Fruit fly (Drosophila melanogaster) whole organism, embryonic: ENCODE data around the gene CG1024.

Experiments
- ATbp ChIP-seq: fragments of 200-800 bp; sonication (Bioruptor generic); optimal IDR thresholded peaks from 2 replicates; lab custom pipeline; 2017; ENCODE audit warnings: missing biosample characterization, mild to moderate bottlenecking, missing genetic modification characterization, missing genetic modification reagents
- BEAF-32 ChIP-seq: fragments of 200-800 bp; sonication (Bioruptor generic); optimal IDR thresholded peaks from 3 replicates; lab custom pipeline; 2017; ENCODE audit warnings: missing biosample characterization, missing genetic modification characterization, mild to moderate bottlenecking, moderate library complexity, missing genetic modification reagents
- CG10267 ChIP-seq: fragments of 200-800 bp; sonication (Bioruptor generic); optimal IDR thresholded peaks from 2 replicates; lab custom pipeline; 2018; ENCODE audit warnings: missing biosample characterization, mild to moderate bottlenecking, missing genetic modification characterization, moderate library complexity
- CG10979 ChIP-seq: fragments of 200-800 bp; sonication (Bioruptor generic); optimal IDR thresholded peaks from 2 replicates; lab custom pipeline; 2018; ENCODE audit warnings: missing biosample characterization, mild to moderate bottlenecking, missing genetic modification characterization, moderate library complexity
- CG11560 ChIP-seq: fragments of 200-800 bp; sonication (Bioruptor generic); IDR thresholded peaks from 3 replicates; pipeline ENCODE4 v1.3.6; 2022; ENCODE audit warnings: missing biosample characterization, missing genetic modification characterization
- CG11696 ChIP-seq: fragments of 200-800 bp; sonication (Bioruptor generic); IDR thresholded peaks from 2 replicates; pipeline ENCODE4 v1.3.6; 2022; ENCODE audit warnings: missing biosample characterization, missing genetic modification characterization
- CG12769 ChIP-seq: fragments of 200-800 bp; sonication (Bioruptor generic); optimal IDR thresholded peaks from 2 replicates; lab custom pipeline; 2019; ENCODE audit warnings: missing biosample characterization, mild to moderate bottlenecking, missing genetic modification characterization, moderate library complexity
- CG13296 ChIP-seq: fragments of 200-800 bp; sonication (Bioruptor generic); optimal IDR thresholded peaks from 3 replicates; lab custom pipeline; 2018; ENCODE audit warnings: missing biosample characterization, mild to moderate bottlenecking, missing genetic modification characterization
- CG14050 ChIP-seq: fragments of 200-800 bp; sonication (Bioruptor generic); IDR thresholded peaks from 3 replicates; pipeline ENCODE4 v1.3.6; 2022; ENCODE audit warnings: missing biosample characterization, missing genetic modification characterization
- CG18619 ChIP-seq: fragments of 200-800 bp; sonication (Bioruptor generic); optimal IDR thresholded peaks from 3 replicates; lab custom pipeline; 2017; ENCODE audit warnings: missing biosample characterization, mild to moderate bottlenecking, missing genetic modification characterization
- CG30020 ChIP-seq: fragments of 200-800 bp; optimal IDR thresholded peaks from 2 replicates; lab custom pipeline; 2019; ENCODE audit warnings: missing biosample characterization, mild to moderate bottlenecking, missing genetic modification characterization, moderate library complexity
- CG31388 ChIP-seq: fragments of 200-800 bp; sonication (Bioruptor generic); optimal IDR thresholded peaks from 2 replicates; lab custom pipeline; 2016; ENCODE audit warnings: missing biosample characterization, missing genetic modification characterization
- CG32767 ChIP-seq: fragments of 200-800 bp; sonication (Bioruptor generic); IDR thresholded peaks from 2 replicates; pipeline ENCODE4 v1.3.6; 2022; ENCODE audit warnings: missing biosample characterization, missing genetic modification characterization
- CG33213 ChIP-seq: fragments of 200-800 bp; sonication (Bioruptor generic); optimal IDR thresholded peaks from 3 replicates; lab custom pipeline; 2016; ENCODE audit warnings: missing biosample characterization, missing genetic modification characterization
- CG3407 ChIP-seq: fragments of 200-800 bp; sonication (Bioruptor generic); optimal IDR thresholded peaks from 2 replicates; lab custom pipeline; 2018; ENCODE audit warnings: missing biosample characterization, mild to moderate bottlenecking, missing genetic modification characterization
- CG3847 ChIP-seq: fragments of 200-800 bp; sonication (Bioruptor generic); IDR thresholded peaks from 2 replicates; pipeline ENCODE4 v1.3.6; 2022; ENCODE audit warnings: missing biosample characterization, missing genetic modification characterization
- CG4360 ChIP-seq: fragments of 200-800 bp; sonication (Bioruptor generic); IDR thresholded peaks from 2 replicates; pipeline ENCODE4 v1.3.6; 2022; ENCODE audit warnings: missing biosample characterization, missing genetic modification characterization
- CG43689 ChIP-seq: fragments of 200-800 bp; sonication (Bioruptor generic); IDR thresholded peaks from 2 replicates; pipeline ENCODE4 v1.3.6; 2022; ENCODE audit warnings: missing biosample characterization, missing genetic modification characterization
- CG4707 ChIP-seq: fragments of 200-800 bp; sonication (Bioruptor generic); optimal IDR thresholded peaks from 2 replicates; lab custom pipeline; 2018; ENCODE audit warnings: missing biosample characterization, mild to moderate bottlenecking, missing genetic modification characterization, moderate library complexity
- CG6175 ChIP-seq: fragments of 200-800 bp; sonication (Bioruptor generic); IDR thresholded peaks from 3 replicates; pipeline ENCODE4 v1.3.6; 2022; ENCODE audit warnings: missing biosample characterization, missing genetic modification characterization
- CG7745 ChIP-seq: fragments of 200-800 bp; sonication (Bioruptor generic); optimal IDR thresholded peaks from 2 replicates; lab custom pipeline; 2018; ENCODE audit warnings: missing biosample characterization, mild to moderate bottlenecking, missing genetic modification characterization, moderate library complexity
- CG7987 ChIP-seq: fragments of 200-800 bp; sonication (Bioruptor generic); optimal IDR thresholded peaks from 2 replicates; lab custom pipeline; 2018; ENCODE audit warnings: missing biosample characterization, mild to moderate bottlenecking, missing genetic modification characterization, moderate library complexity
- CG8388 ChIP-seq: fragments of 200-800 bp; sonication (Bioruptor generic); optimal IDR thresholded peaks from 2 replicates; lab custom pipeline; 2019; ENCODE audit warnings: missing biosample characterization, mild to moderate bottlenecking, missing genetic modification characterization, moderate library complexity
- CG8924 ChIP-seq: fragments of 200-800 bp; optimal IDR thresholded peaks from 3 replicates; lab custom pipeline; 2019; ENCODE audit warnings: missing biosample characterization, mild to moderate bottlenecking, missing genetic modification characterization, moderate library complexity
- CTCF ChIP-seq: fragments of 200-800 bp; sonication (Bioruptor generic); optimal IDR thresholded peaks from 2 replicates; lab custom pipeline; 2017; ENCODE audit warnings: missing biosample characterization, mild to moderate bottlenecking, missing genetic modification characterization, moderate library complexity
- Dp ChIP-seq: fragments of 200-800 bp; sonication (Bioruptor generic); optimal IDR thresholded peaks from 2 replicates; lab custom pipeline; 2018; ENCODE audit warnings: missing biosample characterization, mild to moderate bottlenecking, missing genetic modification characterization, moderate library complexity
- E2f2 ChIP-seq: fragments of 200-800 bp; sonication (Bioruptor generic); IDR thresholded peaks from 2 replicates; pipeline ENCODE4 v1.3.6; 2022; ENCODE audit warnings: missing biosample characterization, missing genetic modification characterization
- HHEX ChIP-seq: fragments of 200-800 bp; sonication (Bioruptor generic); optimal IDR thresholded peaks from 3 replicates; lab custom pipeline; 2017; ENCODE audit warnings: missing biosample characterization, mild to moderate bottlenecking, missing genetic modification characterization, missing genetic modification reagents
- Hmx ChIP-seq: fragments of 200-800 bp; sonication (Bioruptor generic); optimal IDR thresholded peaks from 2 replicates; lab custom pipeline; 2016; ENCODE audit warnings: missing biosample characterization, missing genetic modification characterization
- Kr ChIP-seq: fragments of 200-800 bp; sonication (Bioruptor generic); optimal IDR thresholded peaks from 2 replicates; lab custom pipeline; 2017; ENCODE audit warnings: missing biosample characterization, mild to moderate bottlenecking, missing genetic modification characterization
- MTF-1 ChIP-seq: fragments of 200-800 bp; sonication (Bioruptor generic); optimal IDR thresholded peaks from 2 replicates; lab custom pipeline; 2018; ENCODE audit warnings: missing biosample characterization, mild to moderate bottlenecking, missing genetic modification characterization, borderline replicate concordance
- Nf-YB ChIP-seq: fragments of 200-800 bp; sonication (Bioruptor generic); optimal IDR thresholded peaks from 3 replicates; lab custom pipeline; 2019; ENCODE audit warnings: missing biosample characterization, mild to moderate bottlenecking, missing genetic modification characterization, moderate library complexity
- Pdp1 ChIP-seq, 2 experiments: fragments of 200-800 bp; sonication (Bioruptor generic); optimal IDR thresholded peaks; 3 replicates each; lab custom pipeline; 2016; ENCODE audit warnings: missing biosample characterization in 2 of 2, missing genetic modification characterization in 2 of 2, mild to moderate bottlenecking in 1 of 2, moderate library complexity in 1 of 2
- Ravus ChIP-seq: fragments of 200-800 bp; sonication (Bioruptor generic); IDR thresholded peaks from 2 replicates; pipeline ENCODE4 v1.3.6; 2022; ENCODE audit warnings: missing biosample characterization, missing genetic modification characterization
- Sin3A ChIP-seq: fragments of >200 bp; optimal IDR thresholded peaks from 2 replicates; lab custom pipeline; 2018
- Sox100B ChIP-seq: fragments of 200-800 bp; sonication (Bioruptor generic); optimal IDR thresholded peaks from 3 replicates; lab custom pipeline; 2018; ENCODE audit warnings: missing biosample characterization, mild to moderate bottlenecking, missing genetic modification characterization
- btn ChIP-seq: fragments of 200-800 bp; sonication (Bioruptor generic); optimal IDR thresholded peaks from 2 replicates; lab custom pipeline; 2016; ENCODE audit warnings: missing biosample characterization, missing genetic modification characterization
- dimm ChIP-seq: fragments of 200-800 bp; sonication (Bioruptor generic); IDR thresholded peaks from 2 replicates; pipeline ENCODE4 v1.3.6; 2022; ENCODE audit warnings: missing biosample characterization, missing genetic modification characterization
- dpn ChIP-seq, 2 experiments: fragments of 200-800 bp; sonication (Bioruptor generic); optimal IDR thresholded peaks; 3 replicates each; lab custom pipeline; 2016; ENCODE audit warnings: missing biosample characterization in 2 of 2, missing genetic modification characterization in 2 of 2
- eyg ChIP-seq: fragments of 200-800 bp; sonication (Bioruptor generic); optimal IDR thresholded peaks from 3 replicates; lab custom pipeline; 2016; ENCODE audit warnings: missing biosample characterization, missing genetic modification characterization
- grau ChIP-seq: fragments of 200-800 bp; optimal IDR thresholded peaks from 3 replicates; lab custom pipeline; 2019; ENCODE audit warnings: missing biosample characterization, mild to moderate bottlenecking, missing genetic modification characterization, moderate library complexity
- hbn ChIP-seq: fragments of 200-800 bp; sonication (Bioruptor generic); IDR thresholded peaks from 2 replicates; pipeline ENCODE4 v1.3.6; 2022; ENCODE audit warnings: missing biosample characterization, missing genetic modification characterization; ENCODE audit not compliant: partially characterized antibody
- hth ChIP-seq: fragments of >200 bp; optimal IDR thresholded peaks from 2 replicates; lab custom pipeline; 2017; ENCODE audit warnings: inconsistent platforms
- jigr1 ChIP-seq: fragments of 200-800 bp; sonication (Bioruptor generic); IDR thresholded peaks from 3 replicates; pipeline ENCODE4 v1.3.6; 2022; ENCODE audit warnings: missing biosample characterization, missing genetic modification characterization
- lilli ChIP-seq: fragments of 200-800 bp; sonication (Bioruptor generic); optimal IDR thresholded peaks from 3 replicates; lab custom pipeline; 2016; ENCODE audit warnings: missing biosample characterization, missing genetic modification characterization
- nmo ChIP-seq: fragments of 200-800 bp; sonication (Bioruptor generic); optimal IDR thresholded peaks from 2 replicates; lab custom pipeline; 2018; ENCODE audit warnings: missing biosample characterization, mild to moderate bottlenecking, missing genetic modification characterization, moderate library complexity
- pros ChIP-seq: fragments of 200-800 bp; sonication (Bioruptor generic); optimal IDR thresholded peaks from 3 replicates; lab custom pipeline; 2019; ENCODE audit warnings: missing biosample characterization, mild to moderate bottlenecking, missing genetic modification characterization, moderate library complexity
- pzg ChIP-seq: fragments of 200-800 bp; sonication (Bioruptor generic); optimal IDR thresholded peaks from 3 replicates; lab custom pipeline; 2018; ENCODE audit warnings: missing biosample characterization, mild to moderate bottlenecking, missing genetic modification characterization, moderate library complexity
- stwl ChIP-seq: fragments of 200-800 bp; sonication (Bioruptor generic); optimal IDR thresholded peaks from 3 replicates; lab custom pipeline; 2018; ENCODE audit warnings: missing biosample characterization, mild to moderate bottlenecking, missing genetic modification characterization, moderate library complexity
- toy ChIP-seq: fragments of 200-800 bp; sonication (Bioruptor generic); IDR thresholded peaks from 2 replicates; pipeline ENCODE4 v1.3.6; 2022; ENCODE audit warnings: missing biosample characterization, missing genetic modification characterization
- trem ChIP-seq: fragments of 200-800 bp; optimal IDR thresholded peaks from 3 replicates; lab custom pipeline; 2019; ENCODE audit warnings: missing biosample characterization, mild to moderate bottlenecking, missing genetic modification characterization, moderate library complexity
- usp ChIP-seq: fragments of >200 bp; optimal IDR thresholded peaks from 2 replicates; lab custom pipeline; 2017; ENCODE audit warnings: missing biosample characterization, missing genetic modification characterization

The CG1024 gene

dm6 chr3R:6406566-6407098 lies 26.5 kb upstream of the CG1024 start, which contains the start of gene gpp (continued):
- TF ChIP-seq CG32767 (GFP tag; lab: Robert Waterston, UW) (no peak), CG30020 (tag; lab: Kevin White, UChicago) (peak; percentile 0), CG12769 (tag; lab: Kevin White, UChicago) (peak; percentile 56), E2f2 (GFP tag; lab: Robert Waterston, UW) (no peak), pros (GFP tag; lab: Kevin White, UChicago) (no peak), hbn (GFP tag; lab: Robert Waterston, UW) (no peak), CG10267 (tag; lab: Kevin White, UChicago) (peak; percentile 21), CG7987 (GFP tag; lab: Kevin White, UChicago) (peak; percentile 50), CG6175 (GFP tag; lab: Robert Waterston, UW) (no peak), ATbp (GFP tag; lab: Kevin White, UChicago) (no peak), CG3847 (GFP tag; lab: Robert Waterston, UW) (no peak), Ravus (GFP tag; lab: Robert Waterston, UW) (no peak), toy (no peak), btn (GFP tag; lab: Kevin White, UChicago) (no peak), CTCF (GFP tag; lab: Kevin White, UChicago) (peak; percentile 29), Dp (peak; percentile 27), HHEX (GFP tag; lab: Kevin White, UChicago) (peak; percentile 10), Hmx (GFP tag; lab: Kevin White, UChicago) (no peak), BEAF-32 (peak; percentile 37), trem (tag; lab: Kevin White, UChicago) (peak; percentile 62), CG33213 (GFP tag; lab: Kevin White, UChicago) (peak; percentile 31), Nf-YB (peak; percentile 21), Pdp1 (GFP tag; optimal IDR thresholded peaks at IDR 0.05; lab: Kevin White, UChicago) (peak; percentile 19 to 92), nmo (GFP tag; lab: Kevin White, UChicago) (peak; percentile 31), pzg (GFP tag; lab: Kevin White, UChicago) (peak; percentile 82), CG10979 (tag; lab: Kevin White, UChicago) (no peak), eyg (GFP tag; lab: Kevin White, UChicago) (no peak), jigr1 (GFP tag; lab: Robert Waterston, UW) (no peak), CG11696 (no peak), lilli (GFP tag; lab: Kevin White, UChicago) (no peak), CG18619 (GFP tag; lab: Kevin White, UChicago) (no peak), Sox100B (GFP tag; lab: Kevin White, UChicago) (peak; percentile 2), CG4707 (GFP tag; lab: Kevin White, UChicago) (no peak), CG4360 (no peak), stwl (no peak), CG8388 (GFP tag; lab: Kevin White, UChicago) (no peak), CG11560 (tag; lab: Robert Waterston, UW) (no peak), dimm (GFP tag; lab: Robert Waterston, UW) (no peak), MTF-1 (peak; percentile 15), hth (lab: Kevin White, UChicago) (no peak), usp (GFP tag; lab: Kevin White, UChicago) (no peak), CG31388 (GFP tag; lab: Kevin White, UChicago) (no peak), grau (tag; lab: Kevin White, UChicago) (peak; percentile 9), CG43689 (GFP tag; lab: Robert Waterston, UW) (no peak), CG7745 (peak; percentile 5), Sin3A (lab: Kevin White, UChicago) (peak; percentile 33), dpn (GFP tag; optimal IDR thresholded peaks at IDR 0.05; lab: Kevin White, UChicago) (peak in 1 of 2 experiments; percentile 44), CG14050 (no peak), CG13296 (GFP tag; lab: Kevin White, UChicago) (peak; percentile 31), Kr (GFP tag; lab: Kevin White, UChicago) (peak; percentile 19), CG8924 (tag; lab: Kevin White, UChicago) (peak; percentile 64), CG3407 (GFP tag; lab: Kevin White, UChicago) (peak; percentile 28)
